Fruit fly (Drosophila melanogaster): ENCODE results near the gene Smg6.

Smg6 gene

dm6 chr3R:25069569-25069968, 36.3 kb upstream of the Smg6 start, which contains the start of the genes Stt3B and CG11839 (continued):
- TF ChIP-seq CG12071 (GFP tag; optimal IDR thresholded peaks at IDR 0.05) (no peak), Camta (GFP tag; optimal IDR thresholded peaks at IDR 0.05) (peak; percentile 74), CG10654 (GFP tag; optimal IDR thresholded peaks at IDR 0.05) (peak; percentile 70), CG10979 (tag; optimal IDR thresholded peaks at IDR 0.05) (peak; percentile 68), sens (GFP tag) (peak; percentile 96), fru (optimal IDR thresholded peaks at IDR 0.05) (no peak), Ravus (GFP tag; IDR thresholded peaks at IDR 0.05) (no peak), caup (GFP tag; optimal IDR thresholded peaks at IDR 0.05; ENCODE audit: severe bottlenecking) (no peak), ase (GFP tag; IDR thresholded peaks at IDR 0.05) (no peak; the same call in 2 of the 3 replicates), Dfd (GFP tag; optimal IDR thresholded peaks at IDR 0.05) (no peak), Dek (tag; optimal IDR thresholded peaks at IDR 0.05) (no peak), pzg (GFP tag; optimal IDR thresholded peaks at IDR 0.05) (peak; percentile 85), exex (tag; optimal IDR thresholded peaks at IDR 0.05) (no peak), vfl (GFP tag; optimal IDR thresholded peaks at IDR 0.05) (peak; percentile 77), Sin3A (optimal IDR thresholded peaks at IDR 0.05) (peak; percentile 93), CG13296 (GFP tag; optimal IDR thresholded peaks at IDR 0.05) (peak; percentile 69), Dip3 (GFP tag; optimal IDR thresholded peaks at IDR 0.05) (peak; percentile 84), nerfin-1 (tag; optimal IDR thresholded peaks at IDR 0.05) (peak; percentile 72), CG6272 (GFP tag; IDR thresholded peaks at IDR 0.05) (no peak), CG1529 (GFP tag; optimal IDR thresholded peaks at IDR 0.05) (no peak), BtbVII (GFP tag; optimal IDR thresholded peaks at IDR 0.05) (no peak), CG33213 (GFP tag; optimal IDR thresholded peaks at IDR 0.05) (peak; percentile 69), lilli (GFP tag; optimal IDR thresholded peaks at IDR 0.05) (peak; percentile 90), CG7839 (tag; optimal IDR thresholded peaks at IDR 0.05) (no peak), Optix (GFP tag; IDR thresholded peaks at IDR 0.05) (peak; percentile 40; the same call in 1 of the 3 replicates), CG1602 (GFP tag; optimal IDR thresholded peaks at IDR 0.05) (peak; percentile 69), CG17612 (GFP tag; IDR thresholded peaks at IDR 0.05) (no peak), Vsx1 (GFP tag; optimal IDR thresholded peaks at IDR 0.05) (no peak), Lhr (GFP tag; optimal IDR thresholded peaks at IDR 0.05) (no peak), CG8359 (GFP tag; optimal IDR thresholded peaks at IDR 0.05; ENCODE audit: borderline replicate concordance) (no peak), disco-r (GFP tag; optimal IDR thresholded peaks at IDR 0.05) (peak; percentile 17), phol (tag; optimal IDR thresholded peaks at IDR 0.05) (peak; percentile 82), CG4328 (GFP tag; optimal IDR thresholded peaks at IDR 0.05) (peak; percentile 41), ind (GFP tag; optimal IDR thresholded peaks at IDR 0.05) (peak; percentile 81), CG18011 (GFP tag; optimal IDR thresholded peaks at IDR 0.05) (peak; percentile 46), da (GFP tag; optimal IDR thresholded peaks at IDR 0.05) (peak; percentile 18), Nf-YC (tag; optimal IDR thresholded peaks at IDR 0.05) (no peak), sug (tag; optimal IDR thresholded peaks at IDR 0.05) (peak; percentile 81), CG12769 (tag; optimal IDR thresholded peaks at IDR 0.05) (no peak), B-H2 (GFP tag; optimal IDR thresholded peaks at IDR 0.05) (peak; percentile 62), shn (GFP tag; optimal IDR thresholded peaks at IDR 0.05) (peak; percentile 81), Sry-δ (GFP tag; optimal IDR thresholded peaks at IDR 0.05) (peak; percentile 97), CG7987 (GFP tag; optimal IDR thresholded peaks at IDR 0.05) (peak; percentile 30), pfk (GFP tag; optimal IDR thresholded peaks at IDR 0.05) (peak; percentile 76), CG4282 (GFP tag; optimal IDR thresholded peaks at IDR 0.05) (peak; percentile 67), CG7357 (GFP tag; IDR thresholded peaks at IDR 0.05) (no peak), Nf-YB (GFP tag; optimal IDR thresholded peaks at IDR 0.05) (peak; percentile 37), eyg (GFP tag; optimal IDR thresholded peaks at IDR 0.05) (no peak), sim (GFP tag; IDR thresholded peaks at IDR 0.05) (no peak), maf-S (GFP tag; optimal IDR thresholded peaks at IDR 0.05) (peak; percentile 69), odd (GFP tag; optimal IDR thresholded peaks at IDR 0.05) (no peak), pb (GFP tag; optimal IDR thresholded peaks at IDR 0.05) (no peak)

Data from whole organism, embryonic.